Worm (Caenorhabditis elegans): ENCODE data around the gene H43E16.1.

ce11 chrII:6642180-6642579, 31.9 kb upstream of the H43E16.1 start:
- TF ChIP-seq him-1 (tag; optimal IDR thresholded peaks at IDR 0.05) = no peak
- TF ChIP-seq dao-5 (tag; optimal IDR thresholded peaks at IDR 0.05) = no peak

All from whole organism, L4/young adult.